Fruit fly (Drosophila melanogaster) whole organism, embryonic: ENCODE results near the gene Veneno.

ENCODE experiments used
- CG10565 ChIP-seq: fragments of 200-800 bp; sonication (Bioruptor generic); optimal IDR thresholded peaks from 3 replicates; lab custom pipeline; 2016; ENCODE audit warnings: missing biosample characterization, mild to moderate bottlenecking, missing genetic modification characterization
- CG11696 ChIP-seq: fragments of 200-800 bp; sonication (Bioruptor generic); IDR thresholded peaks from 2 replicates; pipeline ENCODE4 v1.3.6; 2022; ENCODE audit warnings: missing biosample characterization, missing genetic modification characterization
- CG14441 ChIP-seq: fragments of 200-800 bp; sonication (Bioruptor generic); IDR thresholded peaks from 2 replicates; pipeline ENCODE4 v1.3.6; 2022; ENCODE audit warnings: missing biosample characterization, missing genetic modification characterization
- CG14667 ChIP-seq: fragments of 200-800 bp; sonication (Bioruptor generic); IDR thresholded peaks from 2 replicates; pipeline ENCODE4 v1.3.6; 2022; ENCODE audit warnings: missing biosample characterization, missing genetic modification characterization
- CG15011 ChIP-seq: fragments of 200-800 bp; sonication (Bioruptor generic); optimal IDR thresholded peaks from 3 replicates; lab custom pipeline; 2018; ENCODE audit warnings: missing biosample characterization, mild to moderate bottlenecking, missing genetic modification characterization
- CG17186 ChIP-seq: fragments of 200-800 bp; sonication (Bioruptor generic); optimal IDR thresholded peaks from 3 replicates; lab custom pipeline; 2017; ENCODE audit warnings: missing biosample characterization, missing genetic modification reagents, missing genetic modification characterization
- CG17612 ChIP-seq: fragments of 200-800 bp; sonication (Bioruptor generic); IDR thresholded peaks from 2 replicates; pipeline ENCODE4 v1.3.6; 2022; ENCODE audit warnings: missing biosample characterization, missing genetic modification characterization
- CG1792 ChIP-seq: fragments of 200-800 bp; sonication (Bioruptor generic); optimal IDR thresholded peaks from 2 replicates; lab custom pipeline; 2016; ENCODE audit warnings: missing biosample characterization, missing genetic modification characterization
- CG2199 ChIP-seq: fragments of 200-800 bp; sonication (Bioruptor generic); IDR thresholded peaks from 3 replicates; pipeline ENCODE4 v1.3.6; 2022; ENCODE audit warnings: missing biosample characterization, missing genetic modification characterization
- CG31365 ChIP-seq: fragments of 200-800 bp; sonication (Bioruptor generic); optimal IDR thresholded peaks from 2 replicates; lab custom pipeline; 2018; ENCODE audit warnings: missing biosample characterization, mild to moderate bottlenecking, missing genetic modification characterization
- CG31388 ChIP-seq: fragments of 200-800 bp; sonication (Bioruptor generic); optimal IDR thresholded peaks from 2 replicates; lab custom pipeline; 2016; ENCODE audit warnings: missing biosample characterization, missing genetic modification characterization
- CG32532 ChIP-seq: fragments of 200-800 bp; sonication (Bioruptor generic); IDR thresholded peaks from 2 replicates; pipeline ENCODE4 v1.3.6; 2022; ENCODE audit warnings: missing biosample characterization, missing genetic modification characterization
- CG32772 ChIP-seq: fragments of 200-800 bp; sonication (Bioruptor generic); IDR thresholded peaks from 2 replicates; pipeline ENCODE4 v1.3.6; 2022; ENCODE audit warnings: missing biosample characterization, missing genetic modification characterization
- CG3281 ChIP-seq: fragments of 200-800 bp; sonication (Bioruptor generic); optimal IDR thresholded peaks from 3 replicates; lab custom pipeline; 2017; ENCODE audit warnings: missing biosample characterization, mild to moderate bottlenecking, missing genetic modification characterization
- CG34422 ChIP-seq: fragments of 200-800 bp; sonication (Bioruptor generic); IDR thresholded peaks from 3 replicates; pipeline ENCODE4 v1.3.6; 2022; ENCODE audit warnings: missing biosample characterization, missing genetic modification characterization
- CG4328 ChIP-seq: fragments of 200-800 bp; sonication (Bioruptor generic); optimal IDR thresholded peaks from 3 replicates; lab custom pipeline; 2017; ENCODE audit warnings: missing biosample characterization, missing genetic modification reagents, missing genetic modification characterization
- CG4617 ChIP-seq: fragments of 200-800 bp; sonication (Bioruptor generic); optimal IDR thresholded peaks from 3 replicates; lab custom pipeline; 2016; ENCODE audit warnings: missing biosample characterization, missing genetic modification characterization, borderline replicate concordance
- CG6813 ChIP-seq: fragments of 200-800 bp; sonication (Bioruptor generic); optimal IDR thresholded peaks from 2 replicates; lab custom pipeline; 2017; ENCODE audit warnings: missing biosample characterization, missing genetic modification characterization, mild to moderate bottlenecking, moderate library complexity, missing genetic modification reagents
- CG7271 ChIP-seq: fragments of 200-800 bp; sonication (Bioruptor generic); optimal IDR thresholded peaks from 2 replicates; lab custom pipeline; 2018; ENCODE audit warnings: missing biosample characterization, mild to moderate bottlenecking, missing genetic modification characterization, moderate library complexity
- CG7745 ChIP-seq: fragments of 200-800 bp; sonication (Bioruptor generic); optimal IDR thresholded peaks from 2 replicates; lab custom pipeline; 2018; ENCODE audit warnings: missing biosample characterization, mild to moderate bottlenecking, missing genetic modification characterization, moderate library complexity
- CG8765 ChIP-seq: fragments of 200-800 bp; sonication (Bioruptor generic); IDR thresholded peaks from 2 replicates; pipeline ENCODE4 v1.3.6; 2022; ENCODE audit warnings: missing biosample characterization, missing genetic modification characterization
- CG8924 ChIP-seq: fragments of 200-800 bp; optimal IDR thresholded peaks from 3 replicates; lab custom pipeline; 2019; ENCODE audit warnings: missing biosample characterization, mild to moderate bottlenecking, missing genetic modification characterization, moderate library complexity
- H15 ChIP-seq: fragments of 200-800 bp; sonication (Bioruptor generic); IDR thresholded peaks from 3 replicates; pipeline ENCODE4 v1.3.6; 2022; ENCODE audit warnings: missing biosample characterization, missing genetic modification characterization
- Hand ChIP-seq: fragments of 200-800 bp; sonication (Bioruptor generic); optimal IDR thresholded peaks from 2 replicates; lab custom pipeline; 2017; ENCODE audit warnings: mild to moderate bottlenecking, missing biosample characterization, missing genetic modification reagents, missing genetic modification characterization
- Hey ChIP-seq: fragments of 200-800 bp; sonication (Bioruptor generic); optimal IDR thresholded peaks from 3 replicates; lab custom pipeline; 2018; ENCODE audit warnings: missing biosample characterization, mild to moderate bottlenecking, missing genetic modification characterization
- Hr3 ChIP-seq: fragments of 200-800 bp; sonication (Bioruptor generic); optimal IDR thresholded peaks from 3 replicates; lab custom pipeline; 2016; ENCODE audit warnings: missing biosample characterization, missing genetic modification characterization
- Meics ChIP-seq: fragments of 200-800 bp; sonication (Bioruptor generic); optimal IDR thresholded peaks from 2 replicates; lab custom pipeline; 2017; ENCODE audit warnings: missing biosample characterization, mild to moderate bottlenecking, missing genetic modification characterization
- Poxn ChIP-seq: fragments of 200-800 bp; sonication (Bioruptor generic); IDR thresholded peaks from 2 replicates; pipeline ENCODE4 v1.3.6; 2022; ENCODE audit warnings: missing biosample characterization, missing genetic modification characterization
- Stat92E ChIP-seq, 3 experiments: fragments of >200 bp in 2 of 3; fragments of 200-800 bp in 1 of 3; sonication (Bioruptor generic) in 1 of 3; optimal IDR thresholded peaks; 2 replicates each; lab custom pipeline; 2017 to 2019; ENCODE audit warnings: missing biosample characterization in 3 of 3, missing genetic modification characterization in 3 of 3, mild to moderate bottlenecking in 1 of 3, moderate library complexity in 1 of 3
- Taf1 ChIP-seq: fragments of 200-800 bp; sonication (Bioruptor generic); IDR thresholded peaks from 2 replicates; pipeline ENCODE4 v1.3.6; 2022; ENCODE audit warnings: missing biosample characterization, missing genetic modification characterization
- Trl ChIP-seq, 3 experiments: fragments of >200 bp in 2 of 3; fragments of 200-800 bp in 1 of 3; sonication (Bioruptor generic) in 1 of 3; optimal IDR thresholded peaks; 2 replicates in 1 of 3; 3 replicates in 2 of 3; lab custom pipeline; 2016 to 2017; ENCODE audit warnings: missing biosample characterization in 1 of 3, missing genetic modification characterization in 1 of 3
- al ChIP-seq: fragments of 200-800 bp; sonication (Bioruptor generic); IDR thresholded peaks from 2 replicates; pipeline ENCODE4 v1.3.6; 2022; ENCODE audit warnings: missing biosample characterization, missing genetic modification characterization
- ap ChIP-seq: fragments of 200-800 bp; sonication (Bioruptor generic); IDR thresholded peaks from 2 replicates; pipeline ENCODE4 v1.3.6; 2022; ENCODE audit warnings: missing biosample characterization, missing genetic modification characterization
- crc ChIP-seq: fragments of 200-800 bp; sonication (Bioruptor generic); optimal IDR thresholded peaks from 2 replicates; lab custom pipeline; 2016; ENCODE audit warnings: missing biosample characterization, missing genetic modification characterization
- emc ChIP-seq: fragments of 200-800 bp; sonication (Bioruptor generic); optimal IDR thresholded peaks from 2 replicates; lab custom pipeline; 2016; ENCODE audit warnings: missing biosample characterization, missing genetic modification characterization
- esg ChIP-seq: fragments of 200-800 bp; sonication (Bioruptor generic); conservative IDR thresholded peaks from 2 replicates; pipeline ENCODE4 v1.3.6; 2022; ENCODE audit warnings: missing biosample characterization, missing genetic modification characterization
- exex ChIP-seq: fragments of 200-800 bp; sonication (Bioruptor generic); optimal IDR thresholded peaks from 4 replicates; lab custom pipeline; 2018; ENCODE audit warnings: missing biosample characterization, mild to moderate bottlenecking, missing genetic modification characterization, moderate library complexity
- fru ChIP-seq: fragments of >200 bp; optimal IDR thresholded peaks from 2 replicates; lab custom pipeline; 2017
- gfzf ChIP-seq: fragments of 200-800 bp; sonication (Bioruptor generic); optimal IDR thresholded peaks from 2 replicates; lab custom pipeline; 2016; ENCODE audit warnings: missing biosample characterization, mild to moderate bottlenecking, missing genetic modification characterization, moderate library complexity
- grau ChIP-seq: fragments of 200-800 bp; optimal IDR thresholded peaks from 3 replicates; lab custom pipeline; 2019; ENCODE audit warnings: missing biosample characterization, mild to moderate bottlenecking, missing genetic modification characterization, moderate library complexity
- kay ChIP-seq: fragments of 200-800 bp; sonication (Bioruptor generic); optimal IDR thresholded peaks from 2 replicates; lab custom pipeline; 2016; ENCODE audit warnings: missing biosample characterization, missing genetic modification characterization
- lab ChIP-seq: fragments of 200-800 bp; sonication (Bioruptor generic); optimal IDR thresholded peaks from 3 replicates; lab custom pipeline; 2017; ENCODE audit warnings: missing biosample characterization, missing genetic modification characterization, mild to moderate bottlenecking, moderate library complexity, missing genetic modification reagents
- lbe ChIP-seq: fragments of 200-800 bp; sonication (Bioruptor generic); optimal IDR thresholded peaks from 2 replicates; lab custom pipeline; 2016; ENCODE audit warnings: missing biosample characterization, mild to moderate bottlenecking, missing genetic modification characterization
- lilli ChIP-seq: fragments of 200-800 bp; sonication (Bioruptor generic); optimal IDR thresholded peaks from 3 replicates; lab custom pipeline; 2016; ENCODE audit warnings: missing biosample characterization, missing genetic modification characterization
- lov ChIP-seq, 2 experiments: fragments of 200-800 bp in 1 of 2; fragments of >200 bp in 1 of 2; sonication (Bioruptor generic) in 1 of 2; IDR thresholded peaks in 1 of 2; optimal IDR thresholded peaks in 1 of 2; 2 replicates in 1 of 2; 3 replicates in 1 of 2; pipeline versions ENCODE4 v1.3.6 to Lab custom; 2017 to 2022; ENCODE audit warnings: missing biosample characterization in 1 of 2, missing genetic modification characterization in 1 of 2
- slou ChIP-seq: fragments of 200-800 bp; sonication (Bioruptor generic); optimal IDR thresholded peaks from 3 replicates; lab custom pipeline; 2016; ENCODE audit warnings: missing biosample characterization, missing genetic modification characterization
- sob ChIP-seq: fragments of 200-800 bp; sonication (Bioruptor generic); IDR thresholded peaks from 2 replicates; pipeline ENCODE4 v1.3.6; 2022; ENCODE audit warnings: missing biosample characterization, missing genetic modification characterization
- sug ChIP-seq: fragments of 200-800 bp; optimal IDR thresholded peaks from 2 replicates; lab custom pipeline; 2019; ENCODE audit warnings: missing biosample characterization, mild to moderate bottlenecking, missing genetic modification characterization, moderate library complexity
- usp ChIP-seq: fragments of >200 bp; optimal IDR thresholded peaks from 2 replicates; lab custom pipeline; 2017; ENCODE audit warnings: missing biosample characterization, missing genetic modification characterization
- yki ChIP-seq: fragments of >200 bp; optimal IDR thresholded peaks from 3 replicates; lab custom pipeline; 2018
- zen ChIP-seq: fragments of 200-800 bp; sonication (Bioruptor generic); optimal IDR thresholded peaks from 3 replicates; lab custom pipeline; 2018; ENCODE audit warnings: missing biosample characterization, mild to moderate bottlenecking, missing genetic modification characterization, moderate library complexity

Veneno gene

DNA sequence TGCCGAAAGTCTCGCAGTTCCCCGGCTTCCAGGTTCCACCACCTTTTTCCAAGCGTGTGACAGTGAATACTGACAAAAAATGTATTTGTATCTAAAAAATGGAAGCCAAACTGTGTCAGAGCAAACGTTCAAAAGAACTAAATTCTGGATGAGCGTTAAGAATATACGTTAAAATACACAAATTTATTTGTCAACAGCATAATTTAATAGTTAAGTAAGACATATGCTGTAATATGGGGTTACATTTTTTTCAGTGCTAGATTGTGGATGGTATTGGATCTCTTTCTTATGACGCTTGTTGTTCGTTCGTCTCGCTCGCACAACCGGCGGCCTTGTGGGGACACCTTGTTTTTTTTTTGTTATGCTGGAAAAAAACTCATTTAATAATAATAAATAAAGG is 6.8 kb downstream of the Veneno start (continued):
- peak; percentile 98 for TF ChIP-seq lilli (GFP tag; lab: Kevin White, UChicago)
- TF ChIP-seq al (GFP tag; lab: Robert Waterston, UW), result peak; percentile 97
- TF ChIP-seq CG10565 (GFP tag; lab: Kevin White, UChicago), result peak; percentile 73
- TF ChIP-seq H15 (GFP tag; lab: Robert Waterston, UW), result peak; percentile 90
- TF ChIP-seq exex (tag; lab: Kevin White, UChicago), result peak; percentile 85
- TF ChIP-seq CG32772 (GFP tag; lab: Robert Waterston, UW), result peak; percentile 93
- peak; percentile 91 for TF ChIP-seq CG8924
- TF ChIP-seq lov (optimal IDR thresholded peaks at IDR 0.05; lab: Kevin White, UChicago), result no peak
- TF ChIP-seq lov (GFP tag; IDR thresholded peaks at IDR 0.05; lab: Robert Waterston, UW), result peak; percentile 63; the same call in 2 of the 3 replicates
- TF ChIP-seq Hr3 (GFP tag; lab: Kevin White, UChicago), result peak; percentile 93
- TF ChIP-seq zen (tag; lab: Kevin White, UChicago), result peak; percentile 86
- peak; percentile 87 for TF ChIP-seq CG17612 (GFP tag; lab: Robert Waterston, UW)
- no peak for TF ChIP-seq yki (lab: Kevin White, UChicago)
- TF ChIP-seq grau (tag; lab: Kevin White, UChicago), result peak; percentile 97
- TF ChIP-seq CG34422 (GFP tag; lab: Robert Waterston, UW), result peak; percentile 92
- TF ChIP-seq CG31365 (tag; lab: Kevin White, UChicago), result peak; percentile 82
- TF ChIP-seq Taf1, result peak; percentile 94
- peak; percentile 83 for TF ChIP-seq Hey (tag; lab: Kevin White, UChicago)
- peak; percentile 94 for TF ChIP-seq Hand (GFP tag; lab: Kevin White, UChicago)
- no peak for TF ChIP-seq fru (lab: Kevin White, UChicago)
- TF ChIP-seq CG14667, result peak; percentile 90
- peak; percentile 92 for TF ChIP-seq slou (GFP tag; lab: Kevin White, UChicago)
- TF ChIP-seq crc (GFP tag; lab: Kevin White, UChicago), result peak; percentile 96
- TF ChIP-seq Poxn (GFP tag; lab: Robert Waterston, UW), result peak; percentile 93
- peak; percentile 37 for TF ChIP-seq CG7271
- peak; percentile 79 for TF ChIP-seq CG4617 (GFP tag; lab: Kevin White, UChicago)
- no peak for TF ChIP-seq CG7745 (tag; lab: Kevin White, UChicago)
- peak; percentile 68 for TF ChIP-seq CG4328
- peak; percentile 96 for TF ChIP-seq CG3281 (GFP tag; lab: Kevin White, UChicago)
- peak; percentile 2 for TF ChIP-seq gfzf (GFP tag; lab: Kevin White, UChicago)
- peak; percentile 84; the same call in 2 of the 3 replicates for TF ChIP-seq CG2199 (GFP tag; lab: Robert Waterston, UW)
- TF ChIP-seq Stat92E (GFP tag; optimal IDR thresholded peaks at IDR 0.05; lab: Kevin White, UChicago), result no peak
- TF ChIP-seq lab, result peak; percentile 98
- peak; percentile 99 for TF ChIP-seq Meics
- peak; percentile 79 for TF ChIP-seq sug (tag; lab: Kevin White, UChicago)
- TF ChIP-seq CG1792 (GFP tag; lab: Kevin White, UChicago), result peak; percentile 89
- peak; percentile 88 for TF ChIP-seq CG31388
- TF ChIP-seq CG14441 (GFP tag; lab: Robert Waterston, UW), result peak; percentile 94
- TF ChIP-seq usp, result no peak
- TF ChIP-seq kay (GFP tag; lab: Kevin White, UChicago), result peak; percentile 96
- TF ChIP-seq CG32532 (GFP tag; lab: Robert Waterston, UW), result peak; percentile 98
- TF ChIP-seq CG8765 (GFP tag; lab: Robert Waterston, UW), result peak; percentile 41; the same call in 1 of the 2 replicates
- TF ChIP-seq CG17186 (GFP tag; lab: Kevin White, UChicago), result peak; percentile 29
- peak; percentile 12 for TF ChIP-seq lbe (GFP tag; lab: Kevin White, UChicago)
- TF ChIP-seq CG15011 (GFP tag; lab: Kevin White, UChicago), result peak; percentile 92
- peak; percentile 84 for TF ChIP-seq CG11696 (GFP tag; lab: Robert Waterston, UW)
- peak; percentile 92 for TF ChIP-seq esg
- TF ChIP-seq emc (GFP tag; lab: Kevin White, UChicago), result peak; percentile 93
- peak; percentile 87 for TF ChIP-seq ap
- peak; percentile 93 for TF ChIP-seq CG6813 (GFP tag; lab: Kevin White, UChicago)
- TF ChIP-seq Trl (optimal IDR thresholded peaks at IDR 0.05; lab: Kevin White, UChicago), result no peak
- peak; percentile 97 for TF ChIP-seq Trl (GFP tag; optimal IDR thresholded peaks at IDR 0.05; lab: Kevin White, UChicago)
- peak; percentile 97 for TF ChIP-seq sob (GFP tag; lab: Robert Waterston, UW)
